Worm (Caenorhabditis elegans) whole organism, L2 larva: ENCODE results near the gene T13F2.6.

ENCODE experiments used
- C34F6.9 ChIP-seq: fragments of 150-350 bp; optimal IDR thresholded peaks from 2 replicates; lab custom pipeline; 2014; ENCODE audit warnings: missing biosample characterization, missing genetic modification characterization
- F13H6.1 ChIP-seq: sonication (generic microtip); optimal IDR thresholded peaks from 2 replicates; lab custom pipeline; 2016; ENCODE audit warnings: missing genetic modification characterization, missing compliant biosample characterization
- Y55F3AM.14 ChIP-seq: fragments of 200-800 bp; sonication (Bioruptor generic); optimal IDR thresholded peaks from 2 replicates; lab custom pipeline; 2018; ENCODE audit warnings: mild to moderate bottlenecking, missing genetic modification characterization, missing compliant biosample characterization
- ZK546.5 ChIP-seq: sonication (generic microtip); optimal IDR thresholded peaks from 2 replicates; lab custom pipeline; 2017; ENCODE audit warnings: missing biosample characterization, missing genetic modification characterization
- alr-1 ChIP-seq: fragments of 150-350 bp; optimal IDR thresholded peaks from 2 replicates; lab custom pipeline; 2014; ENCODE audit warnings: missing biosample characterization, missing genetic modification characterization
- aly-2 ChIP-seq: fragments of 150-350 bp; optimal IDR thresholded peaks from 2 replicates; lab custom pipeline; 2014; ENCODE audit warnings: missing biosample characterization, missing genetic modification characterization
- ama-1 ChIP-seq: fragments of 150-350 bp; optimal IDR thresholded peaks from 2 replicates; lab custom pipeline; 2018; ENCODE audit warnings: inconsistent platforms
- blmp-1 ChIP-seq: sonication (generic microtip); optimal IDR thresholded peaks from 2 replicates; lab custom pipeline; 2017; ENCODE audit warnings: missing genetic modification characterization, mild to moderate bottlenecking, missing compliant biosample characterization, antibody characterized with exemption, moderate library complexity; ENCODE audit not compliant: insufficient read depth
- ceh-16 ChIP-seq: fragments of 150-350 bp; optimal IDR thresholded peaks from 2 replicates; lab custom pipeline; 2014; ENCODE audit warnings: missing biosample characterization, missing genetic modification characterization
- crh-2 ChIP-seq: sonication (generic microtip); optimal IDR thresholded peaks from 2 replicates; lab custom pipeline; 2017; ENCODE audit warnings: missing biosample characterization, missing genetic modification characterization
- dmd-4 ChIP-seq: sonication (generic microtip); optimal IDR thresholded peaks from 2 replicates; lab custom pipeline; 2017; ENCODE audit warnings: missing biosample characterization, missing genetic modification characterization
- egl-27 ChIP-seq: sonication (generic microtip); optimal IDR thresholded peaks from 3 replicates; lab custom pipeline; 2017; ENCODE audit warnings: missing biosample characterization, missing genetic modification reagents, missing genetic modification characterization
- elt-3 ChIP-seq: sonication (generic microtip); optimal IDR thresholded peaks from 2 replicates; lab custom pipeline; 2017; ENCODE audit warnings: missing biosample characterization, missing genetic modification characterization
- fos-1 ChIP-seq: fragments of 150-350 bp; optimal IDR thresholded peaks from 2 replicates; lab custom pipeline; 2014; ENCODE audit warnings: missing biosample characterization, missing genetic modification characterization
- gmeb-1 ChIP-seq: fragments of 150-350 bp; optimal IDR thresholded peaks from 2 replicates; lab custom pipeline; 2014; ENCODE audit warnings: missing biosample characterization, missing genetic modification characterization
- lin-11 ChIP-seq: fragments of 150-350 bp; sonication (generic microtip); optimal IDR thresholded peaks from 2 replicates; lab custom pipeline; 2014; ENCODE audit warnings: missing biosample characterization, missing genetic modification characterization, inconsistent platforms, mixed read lengths
- lin-13 ChIP-seq: fragments of 150-350 bp; optimal IDR thresholded peaks from 2 replicates; lab custom pipeline; 2014; ENCODE audit warnings: missing biosample characterization, missing genetic modification reagents, missing genetic modification characterization
- lin-39 ChIP-seq: fragments of 150-350 bp; optimal IDR thresholded peaks from 2 replicates; lab custom pipeline; 2014; ENCODE audit warnings: missing biosample characterization, missing genetic modification reagents, missing genetic modification characterization
- lsy-2 ChIP-seq, 2 experiments: fragments of 150-350 bp in 1 of 2; sonication (generic microtip) in 1 of 2; optimal IDR thresholded peaks; 2 replicates each; lab custom pipeline; 2014 to 2017; ENCODE audit warnings: missing biosample characterization in 2 of 2, missing genetic modification characterization in 2 of 2
- mab-5 ChIP-seq: fragments of 150-350 bp; optimal IDR thresholded peaks from 2 replicates; lab custom pipeline; 2014; ENCODE audit warnings: missing biosample characterization, missing genetic modification characterization
- mbf-1 ChIP-seq: sonication (generic microtip); optimal IDR thresholded peaks from 2 replicates; lab custom pipeline; 2017; ENCODE audit warnings: missing biosample characterization, missing genetic modification characterization
- mdl-1 ChIP-seq, 2 experiments: fragments of 150-350 bp in 1 of 2; sonication (generic microtip) in 1 of 2; optimal IDR thresholded peaks; 2 replicates each; lab custom pipeline; 2017; ENCODE audit warnings: missing biosample characterization in 2 of 2, missing genetic modification characterization in 2 of 2
- nhr-10 ChIP-seq: sonication (generic microtip); optimal IDR thresholded peaks from 2 replicates; lab custom pipeline; 2017; ENCODE audit warnings: missing biosample characterization, missing genetic modification characterization
- nhr-11 ChIP-seq: fragments of 150-350 bp; optimal IDR thresholded peaks from 2 replicates; lab custom pipeline; 2014; ENCODE audit warnings: missing biosample characterization, missing genetic modification characterization
- nhr-12 ChIP-seq: fragments of 150-350 bp; optimal IDR thresholded peaks from 2 replicates; lab custom pipeline; 2014; ENCODE audit warnings: missing biosample characterization, missing genetic modification characterization
- nhr-21 ChIP-seq: fragments of 150-350 bp; optimal IDR thresholded peaks from 2 replicates; lab custom pipeline; 2014; ENCODE audit warnings: missing biosample characterization, missing genetic modification characterization
- nhr-237 ChIP-seq: fragments of 150-350 bp; optimal IDR thresholded peaks from 2 replicates; lab custom pipeline; 2014; ENCODE audit warnings: missing biosample characterization, missing genetic modification characterization
- nhr-25 ChIP-seq: fragments of 150-350 bp; sonication (generic microtip); optimal IDR thresholded peaks from 3 replicates; lab custom pipeline; 2014; ENCODE audit warnings: missing biosample characterization, missing genetic modification characterization
- nhr-6 ChIP-seq: fragments of 150-350 bp; optimal IDR thresholded peaks from 2 replicates; lab custom pipeline; 2014; ENCODE audit warnings: missing biosample characterization, missing genetic modification characterization
- nhr-77 ChIP-seq: fragments of 150-350 bp; optimal IDR thresholded peaks from 2 replicates; lab custom pipeline; 2014; ENCODE audit warnings: missing biosample characterization, missing genetic modification characterization
- peb-1 ChIP-seq: fragments of 150-350 bp; optimal IDR thresholded peaks from 2 replicates; lab custom pipeline; 2014; ENCODE audit warnings: missing biosample characterization, missing genetic modification characterization
- sem-4 ChIP-seq: fragments of 150-350 bp; optimal IDR thresholded peaks from 2 replicates; lab custom pipeline; 2014; ENCODE audit warnings: missing biosample characterization, missing genetic modification reagents, missing genetic modification characterization
- skn-1 ChIP-seq: sonication (generic microtip); optimal IDR thresholded peaks from 2 replicates; lab custom pipeline; 2017; ENCODE audit warnings: missing biosample characterization, missing genetic modification characterization
- sma-3 ChIP-seq: sonication (generic microtip); optimal IDR thresholded peaks from 2 replicates; lab custom pipeline; 2016; ENCODE audit warnings: missing genetic modification reagents, missing genetic modification characterization, missing compliant biosample characterization
- snpc-4 ChIP-seq: fragments of 150-350 bp; optimal IDR thresholded peaks from 2 replicates; lab custom pipeline; 2014; ENCODE audit warnings: missing biosample characterization, missing genetic modification characterization
- unc-55 ChIP-seq: fragments of 150-350 bp; sonication (generic microtip); optimal IDR thresholded peaks from 3 replicates; lab custom pipeline; 2014; ENCODE audit warnings: missing biosample characterization, missing genetic modification reagents, missing genetic modification characterization
- unc-62 ChIP-seq: fragments of 150-350 bp; optimal IDR thresholded peaks from 2 replicates; lab custom pipeline; 2014; ENCODE audit warnings: missing biosample characterization, missing genetic modification reagents, missing genetic modification characterization
- zag-1 ChIP-seq: fragments of 150-350 bp; optimal IDR thresholded peaks from 2 replicates; lab custom pipeline; 2014; ENCODE audit warnings: missing biosample characterization, missing genetic modification characterization
- ztf-1 ChIP-seq: fragments of 200-800 bp; sonication (Bioruptor generic); conservative IDR thresholded peaks from 2 replicates; pipeline ENCODE4 v1.3.6; 2022; ENCODE audit warnings: missing genetic modification characterization, missing compliant biosample characterization
- ztf-11 ChIP-seq: sonication (generic microtip); optimal IDR thresholded peaks from 2 replicates; lab custom pipeline; 2017; ENCODE audit warnings: missing biosample characterization, missing genetic modification characterization
- ztf-4 ChIP-seq: fragments of 150-350 bp; optimal IDR thresholded peaks from 2 replicates; lab custom pipeline; 2014; ENCODE audit warnings: missing biosample characterization, missing genetic modification characterization

The T13F2.6 gene

ce11 chrIV:9810633-9811032, 32.5 kb downstream of the T13F2.6 start, which contains the start of gene dct-15:
Gene dct-15, minus strand, starts transcription at chrIV:9810733.
- TF ChIP-seq nhr-21 (tag; lab: Kevin White, UChicago) = no peak
- no peak for TF ChIP-seq crh-2
- TF ChIP-seq ztf-1 (GFP tag; lab: Robert Waterston, UW) = no peak

- no peak for TF ChIP-seq sma-3 (GFP tag; lab: Kevin White, UChicago)
- TF ChIP-seq nhr-77 = no peak
- no peak for TF ChIP-seq mbf-1 (tag; lab: Kevin White, UChicago)
- TF ChIP-seq nhr-11 = no peak
- TF ChIP-seq ztf-4 (tag; lab: Kevin White, UChicago) = no peak
- no peak for TF ChIP-seq nhr-21 (tag; lab: Kevin White, UChicago)
- TF ChIP-seq dmd-4 (tag; lab: Kevin White, UChicago) = no peak
- no peak for TF ChIP-seq skn-1 (tag; lab: Kevin White, UChicago)
- no peak for TF ChIP-seq snpc-4
- TF ChIP-seq ZK546.5 (tag; lab: Kevin White, UChicago) = no peak
- TF ChIP-seq egl-27 (tag; lab: Kevin White, UChicago) = no peak
- no peak for TF ChIP-seq zag-1 (tag; lab: Kevin White, UChicago)
- TF ChIP-seq C34F6.9 (tag; lab: Kevin White, UChicago) = no peak
- TF ChIP-seq unc-62 (GFP tag; lab: Kevin White, UChicago) = no peak
- TF ChIP-seq ama-1 (lab: Kevin White, UChicago) = no peak
- no peak for TF ChIP-seq peb-1
- no peak for TF ChIP-seq nhr-25 (tag; lab: Kevin White, UChicago)
These were observed 33.4 kb downstream of the T13F2.6 start for ce11 chrIV:9811487-9811886.

- TF ChIP-seq nhr-77 (no peak), nhr-21 (tag; lab: Kevin White, UChicago) (no peak), dmd-4 (tag; lab: Kevin White, UChicago) (no peak), sem-4 (no peak), mab-5 (tag; lab: Kevin White, UChicago) (no peak), ceh-16 (tag; lab: Kevin White, UChicago) (no peak), mdl-1 (tag; optimal IDR thresholded peaks at IDR 0.05; lab: Kevin White, UChicago) (no peak), blmp-1 (tag; lab: Kevin White, UChicago) (no peak), nhr-11 (no peak), lin-39 (tag; lab: Kevin White, UChicago) (no peak), egl-27 (tag; lab: Kevin White, UChicago) (no peak), nhr-10 (tag; lab: Kevin White, UChicago) (no peak)
- TF ChIP-seq, all 48 proteins: peak for 0
These were observed 37.3 kb downstream of the T13F2.6 start, which contains the start of gene egl-20 for ce11 chrIV:9815432-9815831. Gene egl-20, minus strand, starts transcription at chrIV:9815532.

ce11 chrIV:9821621-9822020, 43.5 kb downstream of the T13F2.6 start, which contains the start of gene col-123:
Gene col-123, plus strand, starts transcription at chrIV:9821921.
- TF ChIP-seq F13H6.1 (tag; lab: Kevin White, UChicago) (no peak), ztf-4 (tag; lab: Kevin White, UChicago) (no peak), egl-27 (tag; lab: Kevin White, UChicago) (no peak), elt-3 (tag; lab: Kevin White, UChicago) (no peak), nhr-21 (tag; lab: Kevin White, UChicago) (no peak), nhr-6 (tag; lab: Kevin White, UChicago) (no peak), lin-13 (GFP tag; lab: Kevin White, UChicago) (no peak), nhr-12 (tag; lab: Kevin White, UChicago) (no peak), gmeb-1 (no peak), Y55F3AM.14 (no peak), lsy-2 (tag; optimal IDR thresholded peaks at IDR 0.05; lab: Kevin White, UChicago) (no peak), alr-1 (tag; lab: Kevin White, UChicago) (no peak), peb-1 (no peak), fos-1 (tag; lab: Kevin White, UChicago) (no peak)

- TF ChIP-seq C34F6.9 (tag; lab: Kevin White, UChicago) = no peak
- no peak for TF ChIP-seq unc-55
- TF ChIP-seq lin-11 (tag; lab: Kevin White, UChicago) = no peak
- no peak for TF ChIP-seq unc-62 (GFP tag; lab: Kevin White, UChicago)
- TF ChIP-seq ztf-11 (tag; lab: Kevin White, UChicago) = no peak
- TF ChIP-seq nhr-77 = no peak
- TF ChIP-seq fos-1 (tag; lab: Kevin White, UChicago) = no peak
- no peak for TF ChIP-seq F13H6.1 (tag; lab: Kevin White, UChicago)
- no peak for TF ChIP-seq skn-1 (tag; lab: Kevin White, UChicago)
- no peak for TF ChIP-seq blmp-1 (tag; lab: Kevin White, UChicago)
- TF ChIP-seq lin-39 (tag; lab: Kevin White, UChicago) = no peak
- TF ChIP-seq nhr-237 (tag; lab: Kevin White, UChicago) = no peak
- no peak for TF ChIP-seq aly-2 (tag; lab: Kevin White, UChicago)
- no peak for TF ChIP-seq mbf-1 (tag; lab: Kevin White, UChicago)
These were observed 44.5 kb downstream of the T13F2.6 start for ce11 chrIV:9822585-9822984.
